Worm (Caenorhabditis elegans) whole organism, L1 larva: ENCODE results near the gene W09G12.7.

Source experiments
- alr-1 ChIP-seq: fragments of 200-800 bp; sonication (Bioruptor generic); optimal IDR thresholded peaks from 2 replicates; lab custom pipeline; 2018; ENCODE audit warnings: borderline replicate concordance, mild to moderate bottlenecking, missing genetic modification characterization, missing compliant biosample characterization
- blmp-1 ChIP-seq: fragments of 150-350 bp; optimal IDR thresholded peaks from 2 replicates; lab custom pipeline; 2014; ENCODE audit warnings: missing biosample characterization, missing genetic modification characterization
- ceh-63 ChIP-seq: fragments of 200-800 bp; sonication (Bioruptor generic); optimal IDR thresholded peaks from 2 replicates; lab custom pipeline; 2018; ENCODE audit warnings: mild to moderate bottlenecking, missing genetic modification characterization, missing compliant biosample characterization
- ceh-8 ChIP-seq: fragments of 200-800 bp; sonication (Bioruptor generic); optimal IDR thresholded peaks from 2 replicates; lab custom pipeline; 2018; ENCODE audit warnings: mild to moderate bottlenecking, missing genetic modification characterization, moderate library complexity, missing compliant biosample characterization
- ceh-82 ChIP-seq, 3 experiments: fragments of 150-350 bp in 1 of 3; sonication (generic microtip) in 2 of 3; optimal IDR thresholded peaks; 2 replicates each; lab custom pipeline; 2014 to 2017; ENCODE audit warnings: missing biosample characterization in 3 of 3, missing genetic modification characterization in 3 of 3
- efl-1 ChIP-seq, 4 experiments: fragments of 150-350 bp; optimal IDR thresholded peaks in 3 of 4; peaks in 1 of 4; 1 replicate in 1 of 4; 2 replicates in 3 of 4; lab custom pipeline; 2014; ENCODE audit warnings: missing biosample characterization in 2 of 4, missing genetic modification characterization in 2 of 4, missing genetic modification reagents in 2 of 4
- efl-3 ChIP-seq: fragments of 200-800 bp; sonication (Bioruptor generic); optimal IDR thresholded peaks from 2 replicates; lab custom pipeline; 2018; ENCODE audit warnings: mild to moderate bottlenecking, missing genetic modification characterization, missing compliant biosample characterization
- egl-27 ChIP-seq, 2 experiments: fragments of 150-350 bp in 1 of 2; sonication (generic microtip); optimal IDR thresholded peaks; 3 replicates each; lab custom pipeline; 2017 to 2018; ENCODE audit warnings: missing biosample characterization in 2 of 2, missing genetic modification characterization in 2 of 2, missing genetic modification reagents in 2 of 2
- elt-3 ChIP-seq, 6 experiments: fragments of 150-350 bp in 1 of 6; sonication (generic microtip); optimal IDR thresholded peaks; 2 replicates each; lab custom pipeline; 2017 to 2018; ENCODE audit warnings: missing biosample characterization in 6 of 6, missing genetic modification characterization in 6 of 6, inconsistent platforms in 1 of 6
- fos-1 ChIP-seq: fragments of 150-350 bp; optimal IDR thresholded peaks from 2 replicates; lab custom pipeline; 2014; ENCODE audit warnings: missing biosample characterization, missing genetic modification characterization
- grh-1 ChIP-seq: fragments of 200-800 bp; sonication (Bioruptor generic); IDR thresholded peaks from 2 replicates; pipeline ENCODE4 v1.3.6; 2022; ENCODE audit warnings: missing genetic modification reagents, missing genetic modification characterization, missing compliant biosample characterization
- hlh-17 ChIP-seq: fragments of 200-800 bp; sonication (Bioruptor generic); optimal IDR thresholded peaks from 2 replicates; lab custom pipeline; 2018; ENCODE audit warnings: missing genetic modification characterization, mild to moderate bottlenecking, missing compliant biosample characterization, moderate library complexity, borderline replicate concordance
- irx-1 ChIP-seq: sonication (generic microtip); optimal IDR thresholded peaks from 2 replicates; lab custom pipeline; 2016; ENCODE audit warnings: missing genetic modification characterization, missing compliant biosample characterization
- mab-9 ChIP-seq: fragments of 200-800 bp; sonication (Bioruptor generic); IDR thresholded peaks from 2 replicates; pipeline ENCODE4 v1.3.6; 2022; ENCODE audit warnings: missing genetic modification reagents, missing genetic modification characterization, missing compliant biosample characterization
- mdl-1 ChIP-seq, 2 experiments: fragments of 150-350 bp; optimal IDR thresholded peaks; 2 replicates each; lab custom pipeline; 2014 to 2017; ENCODE audit warnings: missing biosample characterization in 2 of 2, missing genetic modification characterization in 2 of 2, inconsistent platforms in 1 of 2
- nhr-19 ChIP-seq: fragments of 200-800 bp; sonication (Bioruptor generic); conservative IDR thresholded peaks from 2 replicates; pipeline ENCODE4 v1.3.6; 2022; ENCODE audit warnings: missing genetic modification characterization, missing compliant biosample characterization
- nhr-20 ChIP-seq: sonication (generic microtip); optimal IDR thresholded peaks from 2 replicates; lab custom pipeline; 2016; ENCODE audit warnings: mild to moderate bottlenecking, missing genetic modification characterization, missing compliant biosample characterization
- nhr-237 ChIP-seq: fragments of 150-350 bp; optimal IDR thresholded peaks from 2 replicates; lab custom pipeline; 2014; ENCODE audit warnings: missing biosample characterization, missing genetic modification characterization
- nhr-85 ChIP-seq: sonication (generic microtip); peaks from one replicate; lab custom pipeline; 2016; ENCODE audit warnings: missing genetic modification characterization, inconsistent platforms, missing compliant biosample characterization
- pag-3 ChIP-seq: sonication (generic microtip); optimal IDR thresholded peaks from 2 replicates; lab custom pipeline; 2017; ENCODE audit warnings: missing genetic modification characterization, mild to moderate bottlenecking, missing compliant biosample characterization, antibody characterized with exemption, borderline replicate concordance; ENCODE audit not compliant: insufficient read depth
- pax-3 ChIP-seq: fragments of 200-800 bp; sonication (Bioruptor generic); optimal IDR thresholded peaks from 2 replicates; lab custom pipeline; 2018; ENCODE audit warnings: mild to moderate bottlenecking, missing genetic modification characterization, moderate library complexity, missing compliant biosample characterization
- skn-1 ChIP-seq: fragments of 150-350 bp; optimal IDR thresholded peaks from 2 replicates; lab custom pipeline; 2014; ENCODE audit warnings: missing biosample characterization, missing genetic modification characterization
- snpc-4 ChIP-seq: fragments of 150-350 bp; optimal IDR thresholded peaks from 2 replicates; lab custom pipeline; 2014; ENCODE audit warnings: missing biosample characterization, missing genetic modification characterization
- snu-23 ChIP-seq: sonication (generic microtip); optimal IDR thresholded peaks from 2 replicates; lab custom pipeline; 2016; ENCODE audit warnings: missing genetic modification characterization, missing compliant biosample characterization
- sptf-1 ChIP-seq: fragments of 150-350 bp; optimal IDR thresholded peaks from 2 replicates; lab custom pipeline; 2014; ENCODE audit warnings: missing biosample characterization, missing genetic modification characterization
- tlp-1 ChIP-seq: fragments of 150-350 bp; optimal IDR thresholded peaks from 2 replicates; lab custom pipeline; 2014; ENCODE audit warnings: missing biosample characterization, missing genetic modification characterization
- unc-130 ChIP-seq: fragments of 150-350 bp; optimal IDR thresholded peaks from 2 replicates; lab custom pipeline; 2017; ENCODE audit warnings: missing biosample characterization, missing genetic modification characterization, inconsistent platforms
- vab-15 ChIP-seq: sonication (generic microtip); optimal IDR thresholded peaks from 2 replicates; lab custom pipeline; 2017; ENCODE audit warnings: missing genotype, mild to moderate bottlenecking, missing genetic modification characterization, missing compliant biosample characterization
- xbp-1 ChIP-seq: sonication (generic microtip); optimal IDR thresholded peaks from 2 replicates; lab custom pipeline; 2016; ENCODE audit warnings: missing genetic modification characterization, missing compliant biosample characterization

W09G12.7 gene

DNA sequence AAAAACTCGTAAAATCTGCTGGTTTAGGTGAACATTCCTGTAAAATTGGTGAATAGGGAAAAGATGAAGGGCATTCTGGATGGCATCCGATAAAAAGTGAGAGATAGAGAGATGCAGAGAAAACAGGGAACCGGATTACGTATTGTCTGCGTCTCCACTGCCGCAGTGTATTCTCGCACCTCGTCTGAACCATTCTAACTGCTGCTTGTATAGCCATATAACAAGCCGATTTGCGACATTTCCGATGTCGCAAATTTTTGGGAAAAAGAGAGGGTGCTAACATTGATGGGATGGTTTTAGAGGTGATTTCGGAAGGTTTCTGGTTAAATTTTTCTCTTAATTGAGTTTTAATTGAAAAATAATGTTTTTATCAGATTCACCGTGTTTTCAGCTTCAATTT lies 7.7 kb upstream of the W09G12.7 start, which contains the start of gene W09G12.10 (continued):
- no peak for TF ChIP-seq snu-23 (GFP tag; lab: Kevin White, UChicago)
- TF ChIP-seq mab-9 (GFP tag; lab: Robert Waterston, UW) = no peak
- no peak for TF ChIP-seq nhr-19 (GFP tag; lab: Robert Waterston, UW)
- no peak for TF ChIP-seq pag-3 (tag; lab: Kevin White, UChicago)
- no peak for TF ChIP-seq elt-3 (tag; optimal IDR thresholded peaks at IDR 0.05; lab: Kevin White, UChicago)
- no peak for TF ChIP-seq efl-3 (GFP tag; lab: Kevin White, UChicago)
- TF ChIP-seq, all 84 proteins: peak for 3

DNA sequence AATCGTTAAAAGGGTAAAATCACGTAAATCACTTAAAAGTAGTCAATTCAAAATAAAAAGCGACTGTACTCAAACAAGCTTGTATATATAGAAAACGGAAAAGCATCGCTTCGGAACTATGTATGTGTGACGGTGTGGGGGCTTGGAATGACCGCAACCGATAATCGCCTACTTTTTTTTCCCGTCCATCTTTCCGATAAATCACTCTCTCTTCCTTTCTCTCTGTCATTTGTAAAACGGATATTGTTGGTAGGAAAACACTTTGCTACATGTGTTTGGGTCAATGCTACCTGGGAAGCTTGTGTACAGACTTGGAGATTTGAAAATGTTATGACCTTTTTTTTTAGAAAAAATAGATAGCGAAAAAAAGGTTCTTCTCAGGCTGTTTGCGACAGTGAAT lies 4.1 kb upstream of the W09G12.7 start:
- TF ChIP-seq sptf-1 (tag; lab: Kevin White, UChicago) (no peak), blmp-1 (peak; percentile 94), skn-1 (no peak)
- TF ChIP-seq, all 84 proteins: peak for 1

DNA sequence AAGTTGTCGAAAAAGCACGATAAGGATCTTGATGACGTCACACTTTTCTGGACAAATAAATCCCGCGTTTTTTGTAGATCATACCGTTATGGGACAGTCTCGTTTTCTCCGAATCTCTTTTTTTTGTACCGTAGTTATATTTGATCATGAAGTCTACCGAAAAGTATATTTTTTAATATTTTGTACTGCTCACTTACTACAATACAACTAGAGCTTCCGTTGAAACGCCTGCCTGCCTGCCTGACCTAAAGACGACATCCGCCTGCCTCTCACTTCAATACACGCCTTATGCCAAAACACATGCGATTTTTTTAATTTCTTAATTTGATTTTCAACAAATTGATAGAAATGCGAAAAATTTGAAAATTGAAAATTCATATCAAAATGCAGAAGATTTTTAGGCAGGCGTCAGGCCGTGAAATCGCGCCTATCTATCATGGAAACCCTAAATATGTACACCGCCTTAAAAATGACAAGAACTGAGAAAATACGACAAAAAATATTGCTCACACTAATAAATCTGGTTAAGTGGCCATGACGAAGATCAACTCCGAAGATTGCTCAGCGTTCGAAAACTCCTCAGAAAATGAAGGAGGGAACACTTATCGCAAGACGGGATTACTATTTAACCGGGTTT lies 3.2 kb upstream of the W09G12.7 start, which contains the start of gene W09G12.8:
W09G12.8 (plus strand) TSS at position 587 of the 637 bp plus-strand sequence.
- TF ChIP-seq grh-1 (GFP tag; lab: Robert Waterston, UW) (no peak), vab-15 (no peak), unc-130 (no peak), efl-3 (GFP tag; lab: Kevin White, UChicago) (no peak), nhr-85 (tag; lab: Kevin White, UChicago) (no peak), nhr-237 (tag; lab: Kevin White, UChicago) (no peak), ceh-82 (tag; optimal IDR thresholded peaks at IDR 0.05; lab: Kevin White, UChicago) (no peak), ceh-63 (GFP tag; lab: Kevin White, UChicago) (no peak), pax-3 (no peak), irx-1 (tag; lab: Kevin White, UChicago) (no peak)

DNA sequence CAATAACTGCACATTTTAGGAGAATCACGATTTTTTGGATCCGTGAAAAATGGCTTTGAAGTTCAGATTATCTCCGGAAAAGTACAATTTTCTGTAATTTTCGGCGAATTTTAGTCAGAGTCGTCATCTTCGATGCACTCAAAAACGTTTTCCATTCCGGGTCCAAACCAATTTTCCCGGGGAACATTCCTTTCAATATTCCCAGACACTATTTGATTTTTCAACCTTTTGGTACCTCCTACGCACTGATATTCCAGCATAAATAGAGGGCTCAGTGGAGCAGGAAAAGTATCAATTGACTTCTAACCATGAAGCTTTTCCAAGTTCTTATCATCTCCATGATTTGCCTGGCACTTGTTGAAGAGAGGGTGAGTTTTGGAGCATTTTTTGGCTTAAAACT lies 2.7 kb downstream of the W09G12.7 start, which contains the start of gene W09G12.6:
W09G12.6 (plus strand) TSS at position 301 of the 400 bp plus-strand sequence.
- TF ChIP-seq fos-1 (tag; lab: Kevin White, UChicago) (no peak), mab-9 (GFP tag; lab: Robert Waterston, UW) (no peak), hlh-17 (GFP tag; lab: Kevin White, UChicago) (no peak), nhr-20 (no peak), alr-1 (no peak), snpc-4 (tag; lab: Kevin White, UChicago) (no peak), mdl-1 (tag; optimal IDR thresholded peaks at IDR 0.05; lab: Kevin White, UChicago) (no peak)

DNA sequence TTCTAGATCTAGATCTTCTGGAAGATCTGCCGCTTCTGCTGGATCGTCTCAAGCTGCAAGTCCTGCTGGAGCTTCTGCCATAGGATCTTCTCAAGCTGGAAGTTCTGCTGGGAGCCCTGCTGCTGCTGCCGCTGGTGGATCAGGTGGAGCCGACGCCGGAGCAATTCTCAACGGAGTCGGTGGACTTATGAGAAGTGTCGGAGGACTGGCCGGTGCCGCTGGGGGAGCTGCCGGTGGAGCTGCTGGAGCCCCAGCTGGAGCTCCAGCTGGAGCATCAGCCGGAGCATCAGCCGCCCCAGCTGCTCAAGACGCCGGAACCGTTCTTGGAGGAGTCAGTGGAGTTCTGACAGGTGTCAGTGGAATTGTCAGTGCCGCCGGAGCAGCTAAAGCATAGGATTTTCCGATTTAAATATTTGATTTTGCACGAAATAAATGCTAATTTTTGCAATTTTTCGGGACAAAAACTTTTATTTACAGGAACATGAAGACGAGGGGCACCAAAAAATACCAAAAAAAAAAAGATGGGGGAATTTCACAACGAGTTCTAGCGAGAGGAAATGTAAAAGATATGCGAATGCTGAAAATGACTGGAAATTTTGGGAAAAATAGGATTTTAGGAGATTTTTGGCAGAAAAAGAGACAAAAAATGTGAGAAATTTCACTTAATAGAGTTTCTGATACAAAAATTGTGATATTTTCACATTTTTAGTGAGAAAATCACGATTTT lies 3.7 kb downstream of the W09G12.7 start:
- TF ChIP-seq xbp-1 (tag; lab: Kevin White, UChicago) (no peak), ceh-8 (GFP tag; lab: Kevin White, UChicago) (peak; percentile 74)
- TF ChIP-seq, all 84 proteins: peak for 1

DNA sequence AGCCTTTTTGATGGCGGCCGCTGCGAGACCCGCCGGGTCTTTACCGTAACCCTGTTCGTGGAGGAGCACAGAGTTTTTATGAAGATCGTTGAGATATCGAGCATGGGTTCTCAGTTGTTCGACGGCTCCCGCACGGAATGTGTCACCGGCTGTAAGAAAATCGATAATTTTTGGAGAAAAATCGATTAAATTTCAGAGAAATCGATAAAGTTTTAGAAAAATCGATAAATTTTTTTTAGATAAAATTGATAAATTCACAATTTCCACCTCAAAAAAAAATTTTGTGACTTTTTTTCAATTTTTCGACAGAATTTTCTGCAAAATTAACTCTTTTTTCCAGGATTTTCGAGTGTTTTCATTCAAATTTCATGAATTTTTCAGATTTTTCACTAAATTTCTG lies 5.9 kb downstream of the W09G12.7 start:
- TF ChIP-seq tlp-1 (tag; lab: Kevin White, UChicago) (no peak), egl-27 (tag; optimal IDR thresholded peaks at IDR 0.05; lab: Kevin White, UChicago) (no peak), efl-1 (optimal IDR thresholded peaks at IDR 0.05; lab: Kevin White, UChicago) (no peak), efl-1 (GFP tag; optimal IDR thresholded peaks at IDR 0.05 in 1 of 2; lab: Kevin White, UChicago) (peak in 1 of 2 experiments; percentile 22)
